Fruit fly (Drosophila melanogaster) whole organism, wandering third instar larva: Measurements from ENCODE around the gene Mabi.
A peak's percentile ranks its signal among the peaks of the same experiment; 100 is the strongest.

Experiments
- Abd-B ChIP-seq: fragments of >200 bp; optimal IDR thresholded peaks from 2 replicates; lab custom pipeline; 2017; ENCODE audit warnings: missing biosample characterization, missing genetic modification characterization
- CG32264 ChIP-seq: fragments of 200-800 bp; sonication (Bioruptor generic); optimal IDR thresholded peaks from 2 replicates; lab custom pipeline; 2016; ENCODE audit warnings: missing biosample characterization, missing genetic modification characterization
- CG9705 ChIP-seq: fragments of 200-800 bp; sonication (Bioruptor generic); optimal IDR thresholded peaks from 2 replicates; lab custom pipeline; 2018; ENCODE audit warnings: missing biosample characterization, mild to moderate bottlenecking, missing genetic modification characterization
- CrebA ChIP-seq: fragments of 200-800 bp; sonication (Bioruptor generic); optimal IDR thresholded peaks from 2 replicates; lab custom pipeline; 2016; ENCODE audit warnings: missing biosample characterization, mild to moderate bottlenecking, missing genetic modification characterization, borderline replicate concordance
- Dfd ChIP-seq: fragments of >200 bp; optimal IDR thresholded peaks from 2 replicates; lab custom pipeline; 2017; ENCODE audit warnings: missing biosample characterization, missing genetic modification characterization
- Dif ChIP-seq: fragments of 200-275, 200-300 bp; sonication (Bioruptor generic); optimal IDR thresholded peaks from 2 replicates; lab custom pipeline; 2018; ENCODE audit warnings: missing biosample characterization, missing genetic modification characterization; ENCODE audit not compliant: partially characterized antibody
- GATAd ChIP-seq: sonication (Bioruptor generic); optimal IDR thresholded peaks from 2 replicates; lab custom pipeline; 2016; ENCODE audit warnings: missing biosample characterization, missing genetic modification characterization
- HLH106 ChIP-seq: fragments of 200-800 bp; optimal IDR thresholded peaks from 3 replicates; lab custom pipeline; 2019; ENCODE audit warnings: missing biosample characterization, mild to moderate bottlenecking, missing genetic modification characterization, moderate library complexity
- Hnf4 ChIP-seq: fragments of 200-800 bp; sonication (Bioruptor generic); optimal IDR thresholded peaks from 2 replicates; lab custom pipeline; 2016; ENCODE audit warnings: missing biosample characterization, mild to moderate bottlenecking, missing genetic modification characterization
- Hr78 ChIP-seq: fragments of >200 bp; optimal IDR thresholded peaks from 2 replicates; lab custom pipeline; 2017; ENCODE audit warnings: missing biosample characterization, missing genetic modification characterization
- Hr83 ChIP-seq: fragments of 200-300 bp; sonication (Bioruptor generic); optimal IDR thresholded peaks from 2 replicates; lab custom pipeline; 2016; ENCODE audit warnings: missing biosample characterization, mild to moderate bottlenecking, missing genetic modification characterization, moderate library complexity; ENCODE audit not compliant: poor library complexity, severe bottlenecking
- Jra ChIP-seq: sonication (Bioruptor generic); optimal IDR thresholded peaks from 2 replicates; lab custom pipeline; 2016; ENCODE audit warnings: missing biosample characterization, missing genetic modification characterization
- Mio ChIP-seq: sonication (Bioruptor generic); optimal IDR thresholded peaks from 2 replicates; lab custom pipeline; 2016; ENCODE audit warnings: missing biosample characterization, missing genetic modification characterization
- Myc ChIP-seq: fragments of >200 bp; optimal IDR thresholded peaks from 2 replicates; lab custom pipeline; 2017
- N ChIP-seq: fragments of >200 bp; optimal IDR thresholded peaks from 2 replicates; lab custom pipeline; 2018; ENCODE audit warnings: missing biosample characterization, missing external identifiers, missing genetic modification characterization
- OdsH ChIP-seq: fragments of 200-800 bp; sonication (Bioruptor generic); optimal IDR thresholded peaks from 2 replicates; lab custom pipeline; 2016; ENCODE audit warnings: missing biosample characterization, mild to moderate bottlenecking, missing genetic modification characterization
- Rel ChIP-seq, 2 experiments: fragments of 200-800 bp; sonication (Bioruptor generic) in 1 of 2; optimal IDR thresholded peaks; 2 replicates in 1 of 2; 3 replicates in 1 of 2; lab custom pipeline; 2016 to 2019; ENCODE audit warnings: mild to moderate bottlenecking in 2 of 2, missing biosample characterization in 2 of 2, missing genetic modification characterization in 2 of 2, moderate library complexity in 1 of 2
- Sp1 ChIP-seq: fragments of 200-800 bp; sonication (Bioruptor generic); optimal IDR thresholded peaks from 3 replicates; lab custom pipeline; 2019; ENCODE audit warnings: missing biosample characterization, mild to moderate bottlenecking, missing genetic modification characterization, moderate library complexity
- Vsx2 ChIP-seq: fragments of 200-300, 225-300 bp; sonication (Bioruptor generic); optimal IDR thresholded peaks from 2 replicates; lab custom pipeline; 2018; ENCODE audit warnings: missing biosample characterization, missing genetic modification characterization; ENCODE audit not compliant: partially characterized antibody
- br ChIP-seq: fragments of 200-800 bp; sonication (Bioruptor generic); optimal IDR thresholded peaks from 2 replicates; lab custom pipeline; 2016; ENCODE audit warnings: missing biosample characterization, missing genetic modification characterization
- brk ChIP-seq: fragments of 200-800 bp; sonication (Bioruptor generic); optimal IDR thresholded peaks from 2 replicates; lab custom pipeline; 2016; ENCODE audit warnings: missing biosample characterization, mild to moderate bottlenecking, missing genetic modification characterization
- dl ChIP-seq, 2 experiments: fragments of 175-275, 200-275 bp in 1 of 2; fragments of 200-275 bp in 1 of 2; sonication (Bioruptor generic); optimal IDR thresholded peaks; lab custom pipeline; 2018; ENCODE audit warnings: mild to moderate bottlenecking in 2 of 2, missing biosample characterization in 2 of 2, missing genetic modification characterization in 2 of 2, moderate library complexity in 2 of 2; ENCODE audit not compliant: partially characterized antibody in 2 of 2, insufficient read depth in 1 of 2
- dmrt93B ChIP-seq: fragments of 200-800 bp; sonication (Bioruptor generic); optimal IDR thresholded peaks from 2 replicates; lab custom pipeline; 2018; ENCODE audit warnings: missing biosample characterization, mild to moderate bottlenecking, missing genetic modification characterization
- dsf ChIP-seq: sonication (Bioruptor generic); optimal IDR thresholded peaks from 2 replicates; lab custom pipeline; 2016; ENCODE audit warnings: missing biosample characterization, missing genetic modification characterization, borderline replicate concordance
- ey ChIP-seq: fragments of 200-800 bp; sonication (Bioruptor generic); optimal IDR thresholded peaks from 2 replicates; lab custom pipeline; 2016; ENCODE audit warnings: missing biosample characterization, missing genetic modification characterization
- foxo ChIP-seq, 2 experiments: fragments of 200-800 bp; sonication (Bioruptor generic); optimal IDR thresholded peaks; 2 replicates in 1 of 2; 3 replicates in 1 of 2; lab custom pipeline; 2016 to 2017; ENCODE audit warnings: missing biosample characterization in 2 of 2, missing genetic modification characterization in 2 of 2
- fru ChIP-seq: fragments of 200-800 bp; sonication (Bioruptor generic); optimal IDR thresholded peaks from 3 replicates; lab custom pipeline; 2016; ENCODE audit warnings: missing biosample characterization, mild to moderate bottlenecking, missing genetic modification characterization
- h ChIP-seq: fragments of 200-800 bp; sonication (Bioruptor generic); optimal IDR thresholded peaks from 3 replicates; lab custom pipeline; 2016; ENCODE audit warnings: missing biosample characterization, mild to moderate bottlenecking, missing genetic modification characterization
- jim ChIP-seq: fragments of 175-275, 200-325 bp; sonication (Bioruptor generic); optimal IDR thresholded peaks from 2 replicates; lab custom pipeline; 2016; ENCODE audit warnings: missing biosample characterization, mild to moderate bottlenecking, missing genetic modification characterization
- lola ChIP-seq: fragments of >200 bp; optimal IDR thresholded peaks from 2 replicates; lab custom pipeline; 2017; ENCODE audit warnings: missing biosample characterization, missing genetic modification characterization
- pan ChIP-seq: fragments of >200 bp; optimal IDR thresholded peaks from 2 replicates; lab custom pipeline; 2017
- psq ChIP-seq: fragments of 200-800 bp; sonication (Bioruptor generic); optimal IDR thresholded peaks from 3 replicates; lab custom pipeline; 2017; ENCODE audit warnings: missing biosample characterization, mild to moderate bottlenecking, missing genetic modification characterization, moderate library complexity
- rgr ChIP-seq: fragments of 200-800 bp; sonication (Bioruptor generic); optimal IDR thresholded peaks from 3 replicates; lab custom pipeline; 2016; ENCODE audit warnings: missing biosample characterization, mild to moderate bottlenecking, missing genetic modification characterization
- sage ChIP-seq: fragments of 200-800 bp; sonication (Bioruptor generic); optimal IDR thresholded peaks from 2 replicates; lab custom pipeline; 2016; ENCODE audit warnings: missing biosample characterization, mild to moderate bottlenecking, missing genetic modification characterization
- sv ChIP-seq: fragments of 200-800 bp; sonication (Bioruptor generic); optimal IDR thresholded peaks from 3 replicates; lab custom pipeline; 2016; ENCODE audit warnings: missing biosample characterization, missing genetic modification characterization
- tai ChIP-seq: sonication (Bioruptor generic); optimal IDR thresholded peaks from 2 replicates; lab custom pipeline; 2016; ENCODE audit warnings: missing biosample characterization, missing genetic modification characterization
- usp ChIP-seq: fragments of >200 bp; optimal IDR thresholded peaks from 2 replicates; lab custom pipeline; 2017; ENCODE audit warnings: missing biosample characterization, missing genetic modification characterization
- woc ChIP-seq: sonication (Bioruptor generic); optimal IDR thresholded peaks from 2 replicates; lab custom pipeline; 2016; ENCODE audit warnings: missing biosample characterization, mild to moderate bottlenecking, missing genetic modification characterization

The Mabi gene

DNA sequence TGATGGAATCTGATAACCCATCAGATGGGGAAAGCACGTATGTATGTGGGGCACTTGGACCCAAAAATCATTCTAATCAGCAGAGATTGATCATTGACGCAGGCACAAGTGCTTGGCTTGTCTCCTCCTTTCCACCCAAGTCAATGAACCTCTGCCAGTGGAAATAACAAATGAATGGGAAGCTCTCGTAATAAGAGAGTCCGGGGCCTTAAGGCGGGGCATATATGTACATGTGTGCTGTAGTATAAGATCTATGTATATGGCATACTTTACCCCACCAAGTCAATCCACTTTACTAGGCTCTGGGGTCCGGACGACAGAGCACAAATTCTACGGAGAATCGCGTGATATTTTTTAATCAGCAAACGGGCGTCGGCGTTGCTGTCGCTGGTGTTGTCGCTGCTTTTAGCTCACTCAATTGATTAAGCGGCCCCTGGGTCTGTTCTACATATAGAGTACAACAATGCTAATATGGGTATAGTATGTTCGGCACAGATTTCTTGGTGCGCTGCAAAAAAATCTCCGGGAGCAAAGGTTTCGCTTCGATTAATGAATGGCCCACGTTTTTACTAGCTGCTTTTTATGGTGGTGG, 28.3 kb downstream of the Mabi start (continued):
- no peak for TF ChIP-seq Hr78
- peak; percentile 33 for TF ChIP-seq br (GFP tag; lab: Kevin White, UChicago)
- TF ChIP-seq brk, result no peak
- no peak for TF ChIP-seq psq (GFP tag; lab: Kevin White, UChicago)
- TF ChIP-seq Jra, result no peak

DNA sequence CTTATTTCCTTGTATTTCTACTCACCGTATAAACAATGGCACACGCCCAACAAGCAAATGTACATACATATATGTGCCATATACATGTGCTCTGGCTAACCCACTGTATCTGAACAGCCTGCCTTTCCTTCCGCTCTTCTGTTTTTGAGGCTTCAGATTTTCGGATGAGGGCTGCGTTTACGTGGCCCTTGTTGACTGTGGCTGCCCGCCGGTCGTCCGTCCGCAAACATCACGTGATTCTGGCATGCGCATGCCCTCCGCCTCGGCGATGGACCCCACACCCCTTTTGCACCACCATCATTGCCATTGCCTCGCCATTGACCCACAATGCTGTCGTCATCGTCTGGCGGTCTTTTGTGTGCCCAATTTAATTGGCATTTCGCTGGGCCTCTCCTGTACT, 29.2 kb downstream of the Mabi start:
- TF ChIP-seq N (GFP tag; lab: Kevin White, UChicago) (no peak), jim (GFP tag; lab: Kevin White, UChicago) (no peak), rgr (GFP tag; lab: Kevin White, UChicago) (peak; percentile 21), Vsx2 (GFP tag; lab: Kevin White, UChicago) (no peak), Abd-B (GFP tag; lab: Kevin White, UChicago) (no peak), br (GFP tag; lab: Kevin White, UChicago) (peak; percentile 52), psq (GFP tag; lab: Kevin White, UChicago) (no peak), Rel (GFP tag; optimal IDR thresholded peaks at IDR 0.05; lab: Kevin White, UChicago) (no peak), Rel (tag; optimal IDR thresholded peaks at IDR 0.05; lab: Kevin White, UChicago) (peak; percentile 9), woc (no peak), OdsH (GFP tag; lab: Kevin White, UChicago) (peak; percentile 21), Hnf4 (GFP tag; lab: Kevin White, UChicago) (no peak), foxo (GFP tag; optimal IDR thresholded peaks at IDR 0.05; lab: Kevin White, UChicago) (peak in 1 of 2 experiments; percentile 4), Hr78 (no peak), CG9705 (GFP tag; lab: Kevin White, UChicago) (no peak), lola (GFP tag; lab: Kevin White, UChicago) (no peak), Sp1 (peak; percentile 15), Jra (no peak), GATAd (no peak), CrebA (GFP tag; lab: Kevin White, UChicago) (no peak), pan (no peak), usp (GFP tag; lab: Kevin White, UChicago) (no peak), sage (GFP tag; lab: Kevin White, UChicago) (no peak), HLH106 (tag; lab: Kevin White, UChicago) (peak; percentile 22), brk (no peak), Dfd (no peak), Hr83 (GFP tag; lab: Kevin White, UChicago) (peak; percentile 58), fru (peak; percentile 21), Dif (GFP tag; lab: Kevin White, UChicago) (no peak), dl (GFP tag; optimal IDR thresholded peaks at IDR 0.05; lab: Kevin White, UChicago; ENCODE audit: insufficient read depth in 1 of 2, partially characterized antibody in 2 of 2) (no peak), Myc (lab: Kevin White, UChicago) (no peak), sv (GFP tag; lab: Kevin White, UChicago) (no peak), CG32264 (no peak), tai (GFP tag; lab: Kevin White, UChicago) (no peak), h (GFP tag; lab: Kevin White, UChicago) (peak; percentile 70), Mio (no peak), dmrt93B (GFP tag; lab: Kevin White, UChicago) (no peak), dsf (GFP tag; lab: Kevin White, UChicago) (no peak), ey (GFP tag; lab: Kevin White, UChicago) (no peak)

DNA sequence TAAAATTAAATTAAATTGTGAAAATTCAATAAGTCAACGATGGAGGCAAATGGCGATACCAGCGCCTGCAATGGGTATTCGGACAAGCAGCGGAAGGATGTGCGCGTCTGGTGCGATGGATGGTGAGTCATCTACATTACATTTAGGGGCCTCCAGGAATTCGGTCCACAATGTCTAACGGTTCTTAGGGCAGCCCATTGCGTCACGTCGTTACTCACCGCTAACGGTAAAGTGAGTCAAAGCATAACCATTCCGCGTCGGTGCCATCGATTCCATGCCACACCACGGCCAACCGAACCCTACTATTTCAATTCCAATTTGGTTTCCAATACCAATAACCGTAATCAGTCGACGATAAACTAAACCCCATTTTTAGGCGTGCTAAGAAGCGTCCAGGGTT, 30.3 kb downstream of the Mabi start:
- no peak for TF ChIP-seq Rel (GFP tag; optimal IDR thresholded peaks at IDR 0.05; lab: Kevin White, UChicago)
- no peak for TF ChIP-seq Rel (tag; optimal IDR thresholded peaks at IDR 0.05; lab: Kevin White, UChicago)
- no peak for TF ChIP-seq Myc (lab: Kevin White, UChicago)
- TF ChIP-seq Jra, result no peak
- no peak for TF ChIP-seq Vsx2 (GFP tag; lab: Kevin White, UChicago)
- no peak for TF ChIP-seq ey (GFP tag; lab: Kevin White, UChicago)
- no peak for TF ChIP-seq HLH106 (tag; lab: Kevin White, UChicago)
- no peak for TF ChIP-seq Dif (GFP tag; lab: Kevin White, UChicago)
- no peak for TF ChIP-seq Hr83 (GFP tag; lab: Kevin White, UChicago)
- TF ChIP-seq CG32264, result no peak
- no peak for TF ChIP-seq dl (GFP tag; optimal IDR thresholded peaks at IDR 0.05; lab: Kevin White, UChicago; ENCODE audit: insufficient read depth in 1 of 2, partially characterized antibody in 2 of 2)
- no peak for TF ChIP-seq Mio
- TF ChIP-seq usp (GFP tag; lab: Kevin White, UChicago), result no peak
